Fruit fly (Drosophila melanogaster): Measurements from ENCODE around the gene CG3792.
A peak's percentile ranks its signal among the peaks of the same experiment; 100 is the strongest.

The CG3792 gene

DNA sequence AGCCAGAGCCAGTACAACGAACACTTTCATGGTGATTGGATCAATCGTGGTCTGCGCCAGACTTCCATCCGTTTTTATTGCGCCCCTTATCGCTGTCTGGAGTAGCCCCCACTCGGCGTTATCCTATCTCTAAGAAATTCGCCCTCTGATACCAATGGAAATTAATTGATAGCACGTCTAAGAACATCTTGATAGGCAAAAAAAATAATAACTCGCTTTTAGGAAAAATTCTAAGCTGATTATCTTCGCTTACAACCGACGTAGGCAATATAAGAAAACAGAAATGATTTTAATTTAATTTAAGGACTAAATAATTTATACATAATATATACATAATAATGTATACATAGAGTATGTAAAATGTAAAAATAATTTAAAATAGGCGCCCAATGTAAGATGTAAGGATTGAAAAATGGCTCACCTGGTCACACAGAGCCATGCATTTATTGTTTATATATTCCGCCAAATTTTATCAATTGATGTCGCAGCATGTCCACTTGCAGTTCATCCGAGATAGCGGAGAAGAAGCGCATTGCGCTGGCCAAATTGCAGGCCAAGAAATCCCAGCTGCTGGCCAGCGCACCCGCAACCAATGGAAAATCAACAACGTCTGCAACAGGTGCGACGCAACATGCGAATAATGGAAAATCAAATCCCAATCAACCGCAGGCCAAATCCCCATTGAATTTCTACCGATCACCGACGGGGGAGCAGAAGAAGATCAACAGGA lies 21.9 kb upstream of the CG3792 start, which contains the start of the genes Jon25Bi and Marcal1:
Gene Jon25Bi, minus strand, starts transcription at position 51 of the 730 bp plus-strand sequence.
Gene Marcal1, plus strand, starts transcription at position 416 of the 730 bp plus-strand sequence.
- TF ChIP-seq CG11294 (GFP tag; IDR thresholded peaks at IDR 0.05) (no peak), CG9139 (GFP tag; optimal IDR thresholded peaks at IDR 0.05) (no peak), CG10669 (GFP tag; optimal IDR thresholded peaks at IDR 0.05) (no peak), CG6854 (GFP tag; optimal IDR thresholded peaks at IDR 0.05) (no peak), achi (GFP tag; optimal IDR thresholded peaks at IDR 0.05) (no peak), esn (GFP tag; optimal IDR thresholded peaks at IDR 0.05) (no peak), net (GFP tag; optimal IDR thresholded peaks at IDR 0.05) (no peak), CG6808 (GFP tag; optimal IDR thresholded peaks at IDR 0.05) (no peak), fkh (GFP tag; optimal IDR thresholded peaks at IDR 0.05) (no peak), Eip93F (GFP tag; optimal IDR thresholded peaks at IDR 0.05) (no peak), Eip75B (GFP tag; optimal IDR thresholded peaks at IDR 0.05) (no peak), Sox15 (GFP tag; optimal IDR thresholded peaks at IDR 0.05) (no peak)

dm6 chr2L:4958111-4958510 lies 19.0 kb upstream of the CG3792 start, which contains the start of gene CG34124:
TSS of gene CG34124 (plus strand) at chr2L:4958411.
- TF ChIP-seq CG3919 (GFP tag; optimal IDR thresholded peaks at IDR 0.05): no peak
- no peak for TF ChIP-seq CG4318 (GFP tag; optimal IDR thresholded peaks at IDR 0.05)
- no peak for TF ChIP-seq CG6854 (GFP tag; optimal IDR thresholded peaks at IDR 0.05)
- no peak for TF ChIP-seq acj6 (GFP tag; optimal IDR thresholded peaks at IDR 0.05)
- no peak for TF ChIP-seq CG15336 (GFP tag; IDR thresholded peaks at IDR 0.05)
- no peak for TF ChIP-seq Hr38 (GFP tag; optimal IDR thresholded peaks at IDR 0.05)
- TF ChIP-seq vri (GFP tag; optimal IDR thresholded peaks at IDR 0.05): no peak
- TF ChIP-seq Sox14 (GFP tag; optimal IDR thresholded peaks at IDR 0.05): no peak
- TF ChIP-seq CG1621 (tag; optimal IDR thresholded peaks at IDR 0.05): no peak
- no peak for TF ChIP-seq Gug (GFP tag; IDR thresholded peaks at IDR 0.05)
- no peak for TF ChIP-seq CG6808 (GFP tag; optimal IDR thresholded peaks at IDR 0.05)
- no peak for TF ChIP-seq spab (GFP tag; optimal IDR thresholded peaks at IDR 0.05)
- no peak for TF ChIP-seq CG11902 (GFP tag; optimal IDR thresholded peaks at IDR 0.05)
- no peak for TF ChIP-seq dsx (GFP tag; optimal IDR thresholded peaks at IDR 0.05; ENCODE audit: poor library complexity, severe bottlenecking)
- TF ChIP-seq CG8319 (GFP tag; optimal IDR thresholded peaks at IDR 0.05): no peak
- no peak for TF ChIP-seq CG9139 (GFP tag; optimal IDR thresholded peaks at IDR 0.05)
- no peak for TF ChIP-seq CG6792 (GFP tag; optimal IDR thresholded peaks at IDR 0.05)

dm6 chr2L:4965420-4965819 lies 11.7 kb upstream of the CG3792 start, which contains the start of gene CG34125:
TSS of gene CG34125 (plus strand) at chr2L:4965673.
- TF ChIP-seq CG32006 (GFP tag; optimal IDR thresholded peaks at IDR 0.05): no peak
- TF ChIP-seq OdsH (GFP tag; optimal IDR thresholded peaks at IDR 0.05): no peak
- TF ChIP-seq CG31627 (GFP tag; optimal IDR thresholded peaks at IDR 0.05): peak; percentile 39
- peak; percentile 40 for TF ChIP-seq cyc (GFP tag; optimal IDR thresholded peaks at IDR 0.05)
- TF ChIP-seq CG15336 (GFP tag; IDR thresholded peaks at IDR 0.05): 0 out of 2 replicates have a peak, but pooled peaks have one; percentile 16
- TF ChIP-seq esn (GFP tag; optimal IDR thresholded peaks at IDR 0.05): no peak
- TF ChIP-seq topi (GFP tag; optimal IDR thresholded peaks at IDR 0.05): no peak

DNA sequence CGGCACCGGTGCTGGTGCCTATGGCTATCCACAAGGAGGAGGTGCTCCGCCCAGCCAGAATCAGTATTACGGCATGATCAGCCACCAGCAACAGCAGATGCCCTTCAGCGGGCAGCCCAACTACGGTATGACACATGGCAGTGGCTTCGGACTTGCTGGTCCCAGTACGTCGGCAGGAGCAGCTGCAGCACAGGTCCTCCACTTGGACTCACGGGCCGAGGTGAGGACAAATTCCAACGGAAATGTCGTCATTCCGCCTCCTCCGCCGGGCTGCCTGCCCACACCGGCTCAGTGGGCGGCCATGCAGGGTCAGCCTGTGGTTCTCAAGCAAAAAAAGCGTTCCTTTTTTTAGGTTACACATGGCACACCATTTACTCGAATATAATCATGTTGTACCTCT lies 11.2 kb upstream of the CG3792 start:
- no peak for TF ChIP-seq fkh (GFP tag; optimal IDR thresholded peaks at IDR 0.05)
- TF ChIP-seq Ets21C (GFP tag; optimal IDR thresholded peaks at IDR 0.05): no peak
- TF ChIP-seq eg (GFP tag; IDR thresholded peaks at IDR 0.05): no peak
- TF ChIP-seq ss (GFP tag; optimal IDR thresholded peaks at IDR 0.05): no peak
- TF ChIP-seq CG1621 (tag; optimal IDR thresholded peaks at IDR 0.05): no peak
- no peak for TF ChIP-seq Eip93F (GFP tag; optimal IDR thresholded peaks at IDR 0.05)
- no peak for TF ChIP-seq lz (GFP tag; optimal IDR thresholded peaks at IDR 0.05)
- TF ChIP-seq Hr38 (GFP tag; optimal IDR thresholded peaks at IDR 0.05): no peak
- TF ChIP-seq Eip75B (GFP tag; optimal IDR thresholded peaks at IDR 0.05): no peak
- no peak for TF ChIP-seq dsx (GFP tag; optimal IDR thresholded peaks at IDR 0.05; ENCODE audit: poor library complexity, severe bottlenecking)
- TF ChIP-seq Hr39 (GFP tag; optimal IDR thresholded peaks at IDR 0.05): no peak
- no peak for TF ChIP-seq CG3032 (tag; optimal IDR thresholded peaks at IDR 0.05)

All from whole organism, prepupa.